Fruit fly (Drosophila melanogaster) whole organism, embryonic: Measurements from ENCODE around the gene Pde6.

Source experiments
- Abd-B ChIP-seq: fragments of 200-800 bp; sonication (Bioruptor generic); optimal IDR thresholded peaks from 2 replicates; lab custom pipeline; 2018; ENCODE audit warnings: missing biosample characterization, mild to moderate bottlenecking, missing genetic modification characterization, moderate library complexity
- Bdp1 ChIP-seq: fragments of 200-800 bp; sonication (Bioruptor generic); optimal IDR thresholded peaks from 3 replicates; lab custom pipeline; 2016; ENCODE audit warnings: missing biosample characterization, missing genetic modification characterization
- C15 ChIP-seq: fragments of 200-800 bp; sonication (Bioruptor generic); IDR thresholded peaks from 3 replicates; pipeline ENCODE4 v1.3.6; 2022; ENCODE audit warnings: missing biosample characterization, missing genetic modification characterization
- CG10267 ChIP-seq: fragments of 200-800 bp; sonication (Bioruptor generic); optimal IDR thresholded peaks from 2 replicates; lab custom pipeline; 2018; ENCODE audit warnings: missing biosample characterization, mild to moderate bottlenecking, missing genetic modification characterization, moderate library complexity
- CG10366 ChIP-seq: fragments of 200-800 bp; sonication (Bioruptor generic); IDR thresholded peaks from 2 replicates; pipeline ENCODE4 v1.3.6; 2022; ENCODE audit warnings: missing biosample characterization, missing genetic modification characterization
- CG12104 ChIP-seq: fragments of 200-800 bp; sonication (Bioruptor generic); optimal IDR thresholded peaks from 3 replicates; lab custom pipeline; 2016; ENCODE audit warnings: missing biosample characterization, missing genetic modification characterization
- CG14014 ChIP-seq: fragments of 200-800 bp; sonication (Bioruptor generic); IDR thresholded peaks from 2 replicates; pipeline ENCODE4 v1.3.6; 2022; ENCODE audit warnings: missing biosample characterization, missing genetic modification characterization
- CG14710 ChIP-seq: fragments of 200-800 bp; sonication (Bioruptor generic); optimal IDR thresholded peaks from 3 replicates; lab custom pipeline; 2019; ENCODE audit warnings: missing biosample characterization, mild to moderate bottlenecking, missing genetic modification characterization, moderate library complexity
- CG17612 ChIP-seq: fragments of 200-800 bp; sonication (Bioruptor generic); IDR thresholded peaks from 2 replicates; pipeline ENCODE4 v1.3.6; 2022; ENCODE audit warnings: missing biosample characterization, missing genetic modification characterization
- CG18262 ChIP-seq: fragments of 200-800 bp; optimal IDR thresholded peaks from 3 replicates; lab custom pipeline; 2019; ENCODE audit warnings: missing biosample characterization, mild to moderate bottlenecking, missing genetic modification characterization, moderate library complexity
- CG18599 ChIP-seq: fragments of 200-800 bp; sonication (Bioruptor generic); optimal IDR thresholded peaks from 3 replicates; lab custom pipeline; 2017; ENCODE audit warnings: missing biosample characterization, missing genetic modification characterization, mild to moderate bottlenecking, moderate library complexity, missing genetic modification reagents
- CG31224 ChIP-seq: fragments of 200-800 bp; sonication (Bioruptor generic); IDR thresholded peaks from 2 replicates; pipeline ENCODE4 v1.3.6; 2022; ENCODE audit warnings: missing biosample characterization, missing genetic modification characterization
- CG33213 ChIP-seq: fragments of 200-800 bp; sonication (Bioruptor generic); optimal IDR thresholded peaks from 3 replicates; lab custom pipeline; 2016; ENCODE audit warnings: missing biosample characterization, missing genetic modification characterization
- CG3726 ChIP-seq: fragments of 200-800 bp; sonication (Bioruptor generic); IDR thresholded peaks from 3 replicates; pipeline ENCODE4, ENCODE4 v1.3.6; 2022; ENCODE audit warnings: missing biosample characterization, missing genetic modification characterization
- CG5245 ChIP-seq: fragments of 200-800 bp; sonication (Bioruptor generic); optimal IDR thresholded peaks from 3 replicates; lab custom pipeline; 2016; ENCODE audit warnings: missing biosample characterization, missing genetic modification characterization
- CG6272 ChIP-seq: fragments of 200-800 bp; sonication (Bioruptor generic); IDR thresholded peaks from 2 replicates; pipeline ENCODE4 v1.3.6; 2022; ENCODE audit warnings: missing biosample characterization, missing genetic modification characterization
- CG8089 ChIP-seq: fragments of 200-800 bp; sonication (Bioruptor generic); optimal IDR thresholded peaks from 3 replicates; lab custom pipeline; 2016; ENCODE audit warnings: missing biosample characterization, missing genetic modification characterization
- CG9437 ChIP-seq: fragments of 200-800 bp; sonication (Bioruptor generic); optimal IDR thresholded peaks from 2 replicates; lab custom pipeline; 2018; ENCODE audit warnings: missing biosample characterization, mild to moderate bottlenecking, missing genetic modification characterization
- CG9609 ChIP-seq: fragments of 200-800 bp; sonication (Bioruptor generic); optimal IDR thresholded peaks from 3 replicates; lab custom pipeline; 2016; ENCODE audit warnings: missing biosample characterization, missing genetic modification characterization
- CG9797 ChIP-seq: fragments of 200-800 bp; sonication (Bioruptor generic); optimal IDR thresholded peaks from 3 replicates; lab custom pipeline; 2018; ENCODE audit warnings: missing biosample characterization, mild to moderate bottlenecking, missing genetic modification characterization
- CkIIα-i1 ChIP-seq: fragments of 200-800 bp; sonication (Bioruptor generic); IDR thresholded peaks from 2 replicates; pipeline ENCODE4 v1.3.6; 2022; ENCODE audit warnings: missing biosample characterization, missing genetic modification characterization
- Dip2 ChIP-seq: fragments of 200-800 bp; sonication (Bioruptor generic); IDR thresholded peaks from 2 replicates; pipeline ENCODE4 v1.3.6; 2022; ENCODE audit warnings: missing biosample characterization, missing genetic modification characterization
- Eip74EF ChIP-seq, 2 experiments: fragments of 200-800 bp in 1 of 2; fragments of >200 bp in 1 of 2; sonication (Bioruptor generic) in 1 of 2; optimal IDR thresholded peaks; 2 replicates each; lab custom pipeline; 2017 to 2019; ENCODE audit warnings: missing biosample characterization in 2 of 2, missing genetic modification characterization in 2 of 2, mild to moderate bottlenecking in 1 of 2, moderate library complexity in 1 of 2
- HLH3B ChIP-seq: fragments of 200-800 bp; sonication (Bioruptor generic); IDR thresholded peaks from 2 replicates; pipeline ENCODE4 v1.3.6; 2022; ENCODE audit warnings: missing biosample characterization, missing genetic modification characterization
- Lhr ChIP-seq: fragments of 200-800 bp; sonication (Bioruptor generic); optimal IDR thresholded peaks from 3 replicates; lab custom pipeline; 2017; ENCODE audit warnings: mild to moderate bottlenecking, missing biosample characterization, missing genetic modification reagents, missing genetic modification characterization
- Max ChIP-seq: fragments of 200-800 bp; sonication (Bioruptor generic); optimal IDR thresholded peaks from 2 replicates; lab custom pipeline; 2016; ENCODE audit warnings: missing biosample characterization, mild to moderate bottlenecking, missing genetic modification characterization
- NC2α ChIP-seq: fragments of 200-800 bp; sonication (Bioruptor generic); optimal IDR thresholded peaks from 2 replicates; lab custom pipeline; 2016; ENCODE audit warnings: missing biosample characterization, missing genetic modification characterization
- NK7.1 ChIP-seq: fragments of 200-800 bp; sonication (Bioruptor generic); optimal IDR thresholded peaks from 3 replicates; lab custom pipeline; 2016; ENCODE audit warnings: missing biosample characterization, missing genetic modification characterization
- Sry-β ChIP-seq: fragments of 200-800 bp; sonication (Bioruptor generic); optimal IDR thresholded peaks from 2 replicates; lab custom pipeline; 2018; ENCODE audit warnings: missing biosample characterization, mild to moderate bottlenecking, missing genetic modification characterization, moderate library complexity
- ab ChIP-seq: fragments of 200-800 bp; sonication (Bioruptor generic); optimal IDR thresholded peaks from 2 replicates; lab custom pipeline; 2016; ENCODE audit warnings: missing biosample characterization, missing genetic modification characterization
- abd-A ChIP-seq: fragments of 200-800 bp; sonication (Bioruptor generic); optimal IDR thresholded peaks from 3 replicates; lab custom pipeline; 2019; ENCODE audit warnings: missing biosample characterization, mild to moderate bottlenecking, missing genetic modification characterization, moderate library complexity
- ac ChIP-seq: fragments of 200-800 bp; sonication (Bioruptor generic); optimal IDR thresholded peaks from 3 replicates; lab custom pipeline; 2017; ENCODE audit warnings: missing biosample characterization, mild to moderate bottlenecking, missing genetic modification characterization
- aop ChIP-seq: fragments of 200-800 bp; sonication (Bioruptor generic); IDR thresholded peaks from 2 replicates; pipeline ENCODE4 v1.3.6; 2022; ENCODE audit warnings: missing biosample characterization, missing genetic modification characterization
- cad ChIP-seq: fragments of >200 bp; optimal IDR thresholded peaks from 2 replicates; lab custom pipeline; 2017; ENCODE audit warnings: missing biosample characterization, missing genetic modification characterization
- chm ChIP-seq: fragments of 200-800 bp; sonication (Bioruptor generic); IDR thresholded peaks from 2 replicates; pipeline ENCODE4 v1.3.6; 2022; ENCODE audit warnings: missing biosample characterization, missing genetic modification characterization
- dm ChIP-seq: fragments of 200-800 bp; sonication (Bioruptor generic); optimal IDR thresholded peaks from 3 replicates; lab custom pipeline; 2016; ENCODE audit warnings: missing biosample characterization, missing genetic modification characterization
- dysf ChIP-seq: fragments of 200-800 bp; sonication (Bioruptor generic); IDR thresholded peaks from 3 replicates; pipeline ENCODE4 v1.3.6; 2022; ENCODE audit warnings: missing biosample characterization, missing genetic modification characterization
- ems ChIP-seq: fragments of 200-800 bp; sonication (Bioruptor generic); optimal IDR thresholded peaks from 3 replicates; lab custom pipeline; 2016; ENCODE audit warnings: missing biosample characterization, missing genetic modification characterization
- gcm ChIP-seq: fragments of 200-800 bp; sonication (Bioruptor generic); optimal IDR thresholded peaks from 2 replicates; lab custom pipeline; 2019; ENCODE audit warnings: missing biosample characterization, mild to moderate bottlenecking, missing genetic modification characterization, moderate library complexity
- gcm2 ChIP-seq: fragments of 200-800 bp; sonication (Bioruptor generic); optimal IDR thresholded peaks from 2 replicates; lab custom pipeline; 2016; ENCODE audit warnings: missing biosample characterization, missing genetic modification characterization
- hth ChIP-seq: fragments of >200 bp; optimal IDR thresholded peaks from 2 replicates; lab custom pipeline; 2017; ENCODE audit warnings: inconsistent platforms
- jing ChIP-seq: fragments of 200-800 bp; sonication (Bioruptor generic); optimal IDR thresholded peaks from 2 replicates; lab custom pipeline; 2018; ENCODE audit warnings: missing biosample characterization, mild to moderate bottlenecking, missing genetic modification characterization
- luna ChIP-seq: fragments of 200-800 bp; sonication (Bioruptor generic); optimal IDR thresholded peaks from 2 replicates; lab custom pipeline; 2016; ENCODE audit warnings: missing biosample characterization, missing genetic modification characterization
- mam ChIP-seq: fragments of 200-800 bp; sonication (Bioruptor generic); optimal IDR thresholded peaks from 3 replicates; lab custom pipeline; 2016; ENCODE audit warnings: missing biosample characterization, missing genetic modification characterization
- nerfin-1 ChIP-seq: fragments of 200-800 bp; sonication (Bioruptor generic); optimal IDR thresholded peaks from 3 replicates; lab custom pipeline; 2019; ENCODE audit warnings: missing biosample characterization, mild to moderate bottlenecking, missing genetic modification characterization, moderate library complexity
- run ChIP-seq: fragments of 200-800 bp; sonication (Bioruptor generic); optimal IDR thresholded peaks from 3 replicates; lab custom pipeline; 2018; ENCODE audit warnings: missing biosample characterization, mild to moderate bottlenecking, missing genetic modification characterization
- sens ChIP-seq: fragments of 200-800 bp; sonication (Bioruptor generic); peaks from one replicate; lab custom pipeline; 2016; ENCODE audit warnings: missing biosample characterization, missing genetic modification characterization
- sisA ChIP-seq: fragments of 200-800 bp; sonication (Bioruptor generic); IDR thresholded peaks from 2 replicates; pipeline ENCODE4 v1.3.6; 2022; ENCODE audit warnings: missing biosample characterization, missing genetic modification characterization
- sug ChIP-seq: fragments of 200-800 bp; optimal IDR thresholded peaks from 2 replicates; lab custom pipeline; 2019; ENCODE audit warnings: missing biosample characterization, mild to moderate bottlenecking, missing genetic modification characterization, moderate library complexity
- tx ChIP-seq: fragments of 200-800 bp; sonication (Bioruptor generic); optimal IDR thresholded peaks from 2 replicates; lab custom pipeline; 2016; ENCODE audit warnings: missing biosample characterization, missing genetic modification characterization
- zf30C ChIP-seq: fragments of 200-800 bp; sonication (Bioruptor generic); optimal IDR thresholded peaks from 3 replicates; lab custom pipeline; 2018; ENCODE audit warnings: missing biosample characterization, mild to moderate bottlenecking, missing genetic modification characterization

Gene Pde6

dm6 chr3R:14558383-14558883 lies 329 bp upstream of the Pde6 start (continued):
- 0 out of 2 replicates have a peak, but pooled peaks have one; percentile 33 for TF ChIP-seq aop (GFP tag; lab: Robert Waterston, UW)
- peak; percentile 93 for TF ChIP-seq mam
- peak; percentile 90 for TF ChIP-seq run (tag; lab: Kevin White, UChicago)
- TF ChIP-seq Sry-β: peak; percentile 39
- TF ChIP-seq CG8089 (GFP tag; lab: Kevin White, UChicago): peak; percentile 75
- TF ChIP-seq CG9437: peak; percentile 92
- TF ChIP-seq CG14710 (tag; lab: Kevin White, UChicago): peak; percentile 79
- TF ChIP-seq ems (GFP tag; lab: Kevin White, UChicago): peak; percentile 93
- TF ChIP-seq sisA (GFP tag; lab: Robert Waterston, UW): peak; percentile 88
- peak; percentile 14 for TF ChIP-seq ac (GFP tag; lab: Kevin White, UChicago)
- peak; percentile 65; the same call in 2 of the 3 replicates for TF ChIP-seq CG3726
- TF ChIP-seq Abd-B (GFP tag; lab: Kevin White, UChicago): peak; percentile 88
- peak; percentile 80 for TF ChIP-seq abd-A (tag; lab: Kevin White, UChicago)
- peak; percentile 87 for TF ChIP-seq sug (tag; lab: Kevin White, UChicago)
- TF ChIP-seq hth (lab: Kevin White, UChicago): no peak
- TF ChIP-seq luna (GFP tag; lab: Kevin White, UChicago): peak; percentile 78
- peak; percentile 72 for TF ChIP-seq gcm2 (GFP tag; lab: Kevin White, UChicago)
- TF ChIP-seq HLH3B: peak; percentile 91
- TF ChIP-seq CG31224 (GFP tag; lab: Robert Waterston, UW): peak; percentile 69
- peak; percentile 88 for TF ChIP-seq Max (GFP tag; lab: Kevin White, UChicago)
- peak; percentile 97 for TF ChIP-seq CG18599 (GFP tag; lab: Kevin White, UChicago)
- TF ChIP-seq Bdp1 (GFP tag; lab: Kevin White, UChicago): peak; percentile 69
- peak; percentile 91 for TF ChIP-seq nerfin-1
- peak; percentile 67 for TF ChIP-seq CG6272 (GFP tag; lab: Robert Waterston, UW)
- TF ChIP-seq gcm (GFP tag; lab: Kevin White, UChicago): peak; percentile 91
- TF ChIP-seq Eip74EF (GFP tag; optimal IDR thresholded peaks at IDR 0.05; lab: Kevin White, UChicago): peak in 1 of 2 experiments; percentile 96
- TF ChIP-seq chm (GFP tag; lab: Robert Waterston, UW): no peak
- TF ChIP-seq CG14014 (GFP tag; lab: Robert Waterston, UW): peak; percentile 87
- TF ChIP-seq dysf (GFP tag; lab: Robert Waterston, UW): peak; percentile 92
- TF ChIP-seq ab (GFP tag; lab: Kevin White, UChicago): peak; percentile 50
- peak; percentile 58 for TF ChIP-seq Lhr (GFP tag; lab: Kevin White, UChicago)
- peak; percentile 57; the same call in 1 of the 2 replicates for TF ChIP-seq Dip2 (GFP tag; lab: Robert Waterston, UW)
- peak; percentile 80 for TF ChIP-seq jing (GFP tag; lab: Kevin White, UChicago)
- TF ChIP-seq CG12104 (GFP tag; lab: Kevin White, UChicago): peak; percentile 91
- TF ChIP-seq CG17612 (GFP tag; lab: Robert Waterston, UW): peak; percentile 63
- TF ChIP-seq dm (GFP tag; lab: Kevin White, UChicago): peak; percentile 79
- peak; percentile 69 for TF ChIP-seq NC2α (GFP tag; lab: Kevin White, UChicago)
- TF ChIP-seq CG10366 (GFP tag; lab: Robert Waterston, UW): peak; percentile 78
- peak; percentile 84 for TF ChIP-seq CG10267
- no peak for TF ChIP-seq zf30C (GFP tag; lab: Kevin White, UChicago)
- peak; percentile 63; the same call in 2 of the 3 replicates for TF ChIP-seq C15 (GFP tag; lab: Robert Waterston, UW)
- no peak for TF ChIP-seq cad (GFP tag; lab: Kevin White, UChicago)
- peak; percentile 87 for TF ChIP-seq tx (GFP tag; lab: Kevin White, UChicago)
- peak; percentile 91 for TF ChIP-seq CG18262
- TF ChIP-seq NK7.1 (GFP tag; lab: Kevin White, UChicago): peak; percentile 88
- peak; percentile 87 for TF ChIP-seq CG9609
- TF ChIP-seq sens: peak; percentile 98
- TF ChIP-seq CG5245 (GFP tag; lab: Kevin White, UChicago): peak; percentile 82
- no peak for TF ChIP-seq CG9797
- peak; percentile 78 for TF ChIP-seq CG33213 (GFP tag; lab: Kevin White, UChicago)
- peak; percentile 19; the same call in 1 of the 2 replicates for TF ChIP-seq CkIIα-i1 (GFP tag; lab: Robert Waterston, UW)
